Fruit fly (Drosophila melanogaster): Measurements from ENCODE around the gene mask.

dm6 chr3R:24218565-24218964, 11.8 kb upstream of the mask start, which contains the start of gene CG17786:
- TF ChIP-seq CG8301 (tag; optimal IDR thresholded peaks at IDR 0.05) (no peak), rn (GFP tag; IDR thresholded peaks at IDR 0.05) (no peak), CG10348 (GFP tag; IDR thresholded peaks at IDR 0.05) (no peak), CG13204 (GFP tag; optimal IDR thresholded peaks at IDR 0.05) (peak; percentile 82), CG17806 (tag; optimal IDR thresholded peaks at IDR 0.05) (no peak), CG14655 (GFP tag; optimal IDR thresholded peaks at IDR 0.05) (no peak), CG4496 (GFP tag; IDR thresholded peaks at IDR 0.05) (peak; percentile 29; the same call in 2 of the 3 replicates), CG8159 (tag; optimal IDR thresholded peaks at IDR 0.05) (no peak), CG9948 (tag; optimal IDR thresholded peaks at IDR 0.05) (no peak), Pif1B (GFP tag; optimal IDR thresholded peaks at IDR 0.05) (no peak), gl (tag; optimal IDR thresholded peaks at IDR 0.05) (no peak), CG15710 (tag; optimal IDR thresholded peaks at IDR 0.05) (no peak), fd96Ca (GFP tag; IDR thresholded peaks at IDR 0.05) (0 out of 3 replicates have a peak, but pooled peaks have one; percentile 22)

Data from whole organism, pupa.